Fruit fly (Drosophila melanogaster): ENCODE data around the gene CG17167.

The CG17167 gene

dm6 chrX:23091811-23092210 lies 23.7 kb downstream of the CG17167 start (continued):
- TF ChIP-seq unpg (GFP tag; optimal IDR thresholded peaks at IDR 0.05) (no peak), Meics (GFP tag; optimal IDR thresholded peaks at IDR 0.05) (peak; percentile 13), Tbp (GFP tag; optimal IDR thresholded peaks at IDR 0.05) (no peak), CG2678 (tag; optimal IDR thresholded peaks at IDR 0.05) (no peak), cato (GFP tag; optimal IDR thresholded peaks at IDR 0.05; ENCODE audit: borderline replicate concordance) (no peak), CG11398 (GFP tag; optimal IDR thresholded peaks at IDR 0.05) (no peak), CG10209 (GFP tag; optimal IDR thresholded peaks at IDR 0.05) (peak; percentile 6), MBD-R2 (GFP tag; IDR thresholded peaks at IDR 0.05) (no peak), CG4282 (GFP tag; optimal IDR thresholded peaks at IDR 0.05) (no peak), Deaf1 (tag; optimal IDR thresholded peaks at IDR 0.05) (no peak), Med (GFP tag) (peak; percentile 83), CG12155 (GFP tag; optimal IDR thresholded peaks at IDR 0.05) (no peak), CG4328 (GFP tag; optimal IDR thresholded peaks at IDR 0.05) (no peak), CG17829 (tag; optimal IDR thresholded peaks at IDR 0.05) (no peak), CG6254 (GFP tag; optimal IDR thresholded peaks at IDR 0.05) (no peak), HLHmδ (GFP tag; optimal IDR thresholded peaks at IDR 0.05) (no peak), CG17328 (GFP tag; IDR thresholded peaks at IDR 0.05) (no peak), CG34376 (GFP tag; optimal IDR thresholded peaks at IDR 0.05) (no peak), CG9215 (GFP tag; IDR thresholded peaks at IDR 0.05) (no peak), inv (GFP tag; IDR thresholded peaks at IDR 0.05; ENCODE audit: partially characterized antibody) (no peak), CG2712 (tag; optimal IDR thresholded peaks at IDR 0.05) (no peak), corto (GFP tag; optimal IDR thresholded peaks at IDR 0.05) (no peak), emc (GFP tag; optimal IDR thresholded peaks at IDR 0.05) (no peak), mam (GFP tag; optimal IDR thresholded peaks at IDR 0.05) (no peak), Neu2 (GFP tag; optimal IDR thresholded peaks at IDR 0.05; ENCODE audit: borderline replicate concordance) (no peak), Lpt (GFP tag; optimal IDR thresholded peaks at IDR 0.05) (no peak), h (optimal IDR thresholded peaks at IDR 0.05) (no peak), CG6765 (GFP tag; optimal IDR thresholded peaks at IDR 0.05) (peak; percentile 9), Six4 (GFP tag; optimal IDR thresholded peaks at IDR 0.05) (no peak), stwl (tag; optimal IDR thresholded peaks at IDR 0.05) (no peak), CG12744 (GFP tag; optimal IDR thresholded peaks at IDR 0.05) (no peak), hkb (optimal IDR thresholded peaks at IDR 0.05) (no peak), hkb (GFP tag; IDR thresholded peaks at IDR 0.05) (no peak), HLH4C (GFP tag; IDR thresholded peaks at IDR 0.05; ENCODE audit: partially characterized antibody) (no peak), Bdp1 (GFP tag; optimal IDR thresholded peaks at IDR 0.05) (no peak), CG2875 (GFP tag; optimal IDR thresholded peaks at IDR 0.05) (no peak), CG8281 (tag; optimal IDR thresholded peaks at IDR 0.05) (no peak), CG1792 (GFP tag; optimal IDR thresholded peaks at IDR 0.05) (no peak), lab (GFP tag; optimal IDR thresholded peaks at IDR 0.05) (peak; percentile 62), fd3F (GFP tag; optimal IDR thresholded peaks at IDR 0.05) (peak; percentile 27), Ets97D (GFP tag; optimal IDR thresholded peaks at IDR 0.05) (no peak), sisA (GFP tag; IDR thresholded peaks at IDR 0.05) (no peak), Nf-YB (GFP tag; optimal IDR thresholded peaks at IDR 0.05) (no peak), CG4854 (GFP tag; optimal IDR thresholded peaks at IDR 0.05) (no peak), HHEX (GFP tag; optimal IDR thresholded peaks at IDR 0.05) (peak; percentile 39), CG8290 (GFP tag; optimal IDR thresholded peaks at IDR 0.05) (no peak), CG8290 (tag; optimal IDR thresholded peaks at IDR 0.05) (peak in 1 of 2 experiments; percentile 66), gcm2 (GFP tag; optimal IDR thresholded peaks at IDR 0.05) (no peak), CG18619 (GFP tag; optimal IDR thresholded peaks at IDR 0.05) (no peak), CG16779 (GFP tag; IDR thresholded peaks at IDR 0.05) (no peak), CG32532 (GFP tag; IDR thresholded peaks at IDR 0.05) (no peak), BEAF-32 (GFP tag; optimal IDR thresholded peaks at IDR 0.05) (no peak), bab2 (GFP tag; optimal IDR thresholded peaks at IDR 0.05) (peak; percentile 10)

Data from whole organism, embryonic.